Worm (Caenorhabditis elegans): ENCODE data around the gene npr-32.

DNA sequence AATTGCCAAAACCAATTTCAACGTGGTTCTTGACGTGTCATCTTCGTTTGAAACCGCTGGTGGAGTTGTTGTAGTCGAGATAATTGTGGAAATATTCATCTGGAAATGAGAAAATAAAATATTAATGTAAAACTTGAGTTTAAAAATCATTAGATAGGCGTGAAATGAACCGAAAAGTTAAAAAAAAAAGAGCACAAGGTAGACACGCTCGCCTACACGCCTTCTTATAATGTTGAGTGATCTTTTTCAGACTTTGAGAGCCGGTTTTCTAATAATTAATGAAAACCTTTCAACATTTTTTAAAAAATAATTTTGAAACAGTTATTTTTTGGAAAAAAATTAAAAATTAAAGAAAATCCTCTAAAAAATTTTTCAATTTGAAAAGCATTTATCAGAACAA is at the start of gene npr-32:
- TF ChIP-seq set-16 (GFP tag; IDR thresholded peaks at IDR 0.05) = no peak
- TF ChIP-seq zag-1 (tag; optimal IDR thresholded peaks at IDR 0.05) = no peak
- no peak for TF ChIP-seq skn-1 (tag; optimal IDR thresholded peaks at IDR 0.05)
- no peak for TF ChIP-seq fos-1 (tag; optimal IDR thresholded peaks at IDR 0.05)
- TF ChIP-seq rbr-2 (tag; optimal IDR thresholded peaks at IDR 0.05) = no peak
- no peak for TF ChIP-seq ZK546.5 (tag; optimal IDR thresholded peaks at IDR 0.05)
- TF ChIP-seq F10B5.3 (tag; optimal IDR thresholded peaks at IDR 0.05) = no peak
- no peak for TF ChIP-seq nhr-25 (tag; optimal IDR thresholded peaks at IDR 0.05; ENCODE audit: borderline replicate concordance, insufficient read depth)
- no peak for TF ChIP-seq ztf-11 (tag; optimal IDR thresholded peaks at IDR 0.05)
- TF ChIP-seq egl-27 (tag; optimal IDR thresholded peaks at IDR 0.05) = no peak
- no peak for TF ChIP-seq hmg-1.1 (GFP tag; IDR thresholded peaks at IDR 0.05)
- no peak for TF ChIP-seq madf-9 (GFP tag; conservative IDR thresholded peaks at IDR 0.05)

Data from whole organism, L4 larva.